Worm (Caenorhabditis elegans) whole organism, late embryonic: ENCODE measurements around the gene ZK783.7.

Experiments used
- ama-1 ChIP-seq: fragments of 150-350 bp; optimal IDR thresholded peaks from 2 replicates; lab custom pipeline; 2014
- dve-1 ChIP-seq: sonication (generic microtip); optimal IDR thresholded peaks from 2 replicates; lab custom pipeline; 2017; ENCODE audit warnings: antibody characterized with exemption, mild to moderate bottlenecking, missing genetic modification characterization, missing compliant biosample characterization
- fax-1 ChIP-seq: sonication (generic microtip); optimal IDR thresholded peaks from 2 replicates; lab custom pipeline; 2016; ENCODE audit warnings: missing genotype, missing genetic modification characterization, missing compliant biosample characterization
- fkh-10 ChIP-seq: fragments of 150-350 bp; optimal IDR thresholded peaks from 2 replicates; lab custom pipeline; 2014; ENCODE audit warnings: missing biosample characterization, missing genetic modification reagents, missing genetic modification characterization
- fkh-6 ChIP-seq: sonication (generic microtip); optimal IDR thresholded peaks from 2 replicates; lab custom pipeline; 2016; ENCODE audit warnings: missing genetic modification characterization, missing compliant biosample characterization
- nhr-11 ChIP-seq: fragments of 150-350 bp; optimal IDR thresholded peaks from 2 replicates; lab custom pipeline; 2014; ENCODE audit warnings: missing biosample characterization, missing genetic modification characterization
- nhr-232 ChIP-seq: sonication (generic microtip); optimal IDR thresholded peaks from 2 replicates; lab custom pipeline; 2016; ENCODE audit warnings: missing genetic modification characterization, missing compliant biosample characterization
- pha-4 ChIP-seq: fragments of 150-350 bp; optimal IDR thresholded peaks from 2 replicates; lab custom pipeline; 2018; ENCODE audit warnings: missing biosample characterization, missing genetic modification reagents, missing genetic modification characterization
- pqm-1 ChIP-seq: sonication (generic microtip); optimal IDR thresholded peaks from 2 replicates; lab custom pipeline; 2016; ENCODE audit warnings: missing genetic modification characterization, missing compliant biosample characterization
- sdc-2 ChIP-seq: sonication (generic microtip); optimal IDR thresholded peaks from 2 replicates; lab custom pipeline; 2016; ENCODE audit warnings: missing genotype, missing genetic modification characterization, missing compliant biosample characterization
- tbx-7 ChIP-seq: sonication (generic microtip); optimal IDR thresholded peaks from 2 replicates; lab custom pipeline; 2016; ENCODE audit warnings: missing genotype, missing genetic modification characterization, missing compliant biosample characterization
- ztf-16 ChIP-seq: sonication (generic microtip); optimal IDR thresholded peaks from 2 replicates; lab custom pipeline; 2017; ENCODE audit warnings: missing genetic modification characterization, missing compliant biosample characterization

DNA sequence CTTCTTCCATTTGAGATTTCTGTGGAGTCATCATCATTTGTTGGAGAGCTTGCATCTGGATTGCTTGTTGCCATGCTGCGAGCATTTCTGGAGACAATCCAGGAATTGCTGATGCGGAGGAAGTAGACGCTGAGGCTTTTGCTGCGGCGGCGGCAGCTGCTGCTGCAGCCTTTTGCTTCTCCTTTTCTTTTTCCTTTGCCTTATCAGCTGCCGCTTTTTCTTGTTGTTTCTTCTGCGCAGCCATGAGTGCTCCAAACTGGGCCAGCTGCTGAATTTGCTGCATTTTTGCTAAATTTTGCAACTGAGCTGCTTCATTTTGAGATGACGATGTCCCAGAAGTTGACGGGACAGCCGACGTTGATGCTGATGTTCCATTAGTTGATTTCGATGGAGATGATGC is 1.0 kb upstream of the ZK783.7 start:
- TF ChIP-seq dve-1: no peak
- no peak for TF ChIP-seq fkh-6 (tag; lab: Kevin White, UChicago)
- TF ChIP-seq tbx-7 (tag; lab: Kevin White, UChicago): no peak
- TF ChIP-seq pqm-1 (tag; lab: Kevin White, UChicago): no peak
- no peak for TF ChIP-seq fkh-10 (GFP tag; lab: Kevin White, UChicago)
- TF ChIP-seq nhr-232: no peak
- TF ChIP-seq pha-4 (tag; lab: Kevin White, UChicago): no peak
- no peak for TF ChIP-seq nhr-11 (tag; lab: Kevin White, UChicago)
- no peak for TF ChIP-seq ztf-16 (tag; lab: Kevin White, UChicago)
- no peak for TF ChIP-seq fax-1 (tag; lab: Kevin White, UChicago)
- no peak for TF ChIP-seq ama-1 (lab: Kevin White, UChicago)
- TF ChIP-seq sdc-2: no peak
